Fruit fly (Drosophila melanogaster) Kc167 (cell line): ENCODE data around the gene Nsf2.

Experiments
- Myc ChIP-seq: fragments of >200 bp; optimal IDR thresholded peaks from 2 replicates; lab custom pipeline; 2017; ENCODE audit warnings: missing external identifiers
- Sin3A ChIP-seq: fragments of >200 bp; optimal IDR thresholded peaks from 2 replicates; lab custom pipeline; 2018; ENCODE audit warnings: missing external identifiers
- h ChIP-seq: fragments of >200 bp; optimal IDR thresholded peaks from 3 replicates; lab custom pipeline; 2018; ENCODE audit warnings: missing external identifiers
- insv ChIP-seq: fragments of >200 bp; optimal IDR thresholded peaks from 3 replicates; lab custom pipeline; 2018; ENCODE audit warnings: missing external identifiers
- psq ChIP-seq: fragments of >200 bp; optimal IDR thresholded peaks from 2 replicates; lab custom pipeline; 2017; ENCODE audit warnings: missing external identifiers
- ttk ChIP-seq: sonication (Bioruptor generic); optimal IDR thresholded peaks from 2 replicates; lab custom pipeline; 2017; ENCODE audit warnings: missing external identifiers

Nsf2 gene

dm6 chr3R:13832950-13833349 lies 4.8 kb downstream of the Nsf2 start:
- TF ChIP-seq Sin3A (lab: Kevin White, UChicago) (no peak), insv (lab: Kevin White, UChicago) (no peak), psq (no peak), h (lab: Kevin White, UChicago) (no peak), Myc (lab: Kevin White, UChicago) (no peak), ttk (lab: Kevin White, UChicago) (no peak)

dm6 chr3R:13831596-13832119 lies 6.1 kb downstream of the Nsf2 start:
- TF ChIP-seq Sin3A (lab: Kevin White, UChicago) (no peak), ttk (lab: Kevin White, UChicago) (no peak)

dm6 chr3R:13831042-13831441 lies 6.7 kb downstream of the Nsf2 start:
- TF ChIP-seq h (lab: Kevin White, UChicago) = no peak
- no peak for TF ChIP-seq Myc (lab: Kevin White, UChicago)
- TF ChIP-seq Sin3A (lab: Kevin White, UChicago) = no peak
- no peak for TF ChIP-seq ttk (lab: Kevin White, UChicago)
- no peak for TF ChIP-seq insv (lab: Kevin White, UChicago)
- TF ChIP-seq psq = no peak

- TF ChIP-seq insv (lab: Kevin White, UChicago) = no peak
- TF ChIP-seq Sin3A (lab: Kevin White, UChicago) = no peak
- no peak for TF ChIP-seq ttk (lab: Kevin White, UChicago)
- TF ChIP-seq psq = no peak
- no peak for TF ChIP-seq h (lab: Kevin White, UChicago)
- no peak for TF ChIP-seq Myc (lab: Kevin White, UChicago)
Observed at dm6 chr3R:13827953-13828922, 9.6 kb downstream of the Nsf2 start, which contains the start of gene Mst87F. Mst87F (minus strand) TSS chr3R:13828008.

- TF ChIP-seq insv (lab: Kevin White, UChicago) (no peak), Sin3A (lab: Kevin White, UChicago) (no peak)
Observed at dm6 chr3R:13822602-13823220, 15.1 kb downstream of the Nsf2 start.

- no peak for TF ChIP-seq insv (lab: Kevin White, UChicago)
- TF ChIP-seq psq = no peak
- TF ChIP-seq h (lab: Kevin White, UChicago) = no peak
- TF ChIP-seq Sin3A (lab: Kevin White, UChicago) = no peak
- no peak for TF ChIP-seq Myc (lab: Kevin White, UChicago)
- no peak for TF ChIP-seq ttk (lab: Kevin White, UChicago)
Observed at dm6 chr3R:13820483-13820882, 17.3 kb downstream of the Nsf2 start.

- TF ChIP-seq psq (no peak), h (lab: Kevin White, UChicago) (no peak), ttk (lab: Kevin White, UChicago) (no peak), Sin3A (lab: Kevin White, UChicago) (no peak), Myc (lab: Kevin White, UChicago) (no peak), insv (lab: Kevin White, UChicago) (no peak)
Observed at dm6 chr3R:13819037-13819436, 18.8 kb downstream of the Nsf2 start.

dm6 chr3R:13817480-13818305 lies 20.1 kb downstream of the Nsf2 start:
- TF ChIP-seq Myc (lab: Kevin White, UChicago) (no peak), h (lab: Kevin White, UChicago) (no peak)

- no peak for TF ChIP-seq ttk (lab: Kevin White, UChicago)
- no peak for TF ChIP-seq h (lab: Kevin White, UChicago)
- TF ChIP-seq psq = no peak
- TF ChIP-seq Myc (lab: Kevin White, UChicago) = no peak
- no peak for TF ChIP-seq insv (lab: Kevin White, UChicago)
- TF ChIP-seq Sin3A (lab: Kevin White, UChicago) = no peak
Observed at dm6 chr3R:13816375-13816711, 21.4 kb downstream of the Nsf2 start.

- TF ChIP-seq Sin3A (lab: Kevin White, UChicago) (no peak), insv (lab: Kevin White, UChicago) (no peak), ttk (lab: Kevin White, UChicago) (no peak), h (lab: Kevin White, UChicago) (no peak), psq (no peak), Myc (lab: Kevin White, UChicago) (no peak)
Observed at dm6 chr3R:13815566-13816374, 22.0 kb downstream of the Nsf2 start.

dm6 chr3R:13815022-13815440 lies 22.8 kb downstream of the Nsf2 start:
- no peak for TF ChIP-seq Sin3A (lab: Kevin White, UChicago)
- no peak for TF ChIP-seq h (lab: Kevin White, UChicago)
- TF ChIP-seq insv (lab: Kevin White, UChicago) = no peak
- TF ChIP-seq ttk (lab: Kevin White, UChicago) = no peak
- TF ChIP-seq Myc (lab: Kevin White, UChicago) = no peak
- TF ChIP-seq psq = no peak
